Worm (Caenorhabditis elegans) whole organism, late embryonic: ENCODE measurements around the gene myrf-2.
A peak's percentile ranks its signal among the peaks of the same experiment; 100 is the strongest.

ENCODE experiments used
- F13H6.1 ChIP-seq: sonication (generic microtip); optimal IDR thresholded peaks from 2 replicates; lab custom pipeline; 2016; ENCODE audit warnings: missing genetic modification characterization, missing compliant biosample characterization
- K02D7.2 ChIP-seq: sonication (generic microtip); optimal IDR thresholded peaks from 2 replicates; lab custom pipeline; 2017; ENCODE audit warnings: mild to moderate bottlenecking, missing genetic modification characterization, missing compliant biosample characterization
- ceh-2 ChIP-seq: sonication (generic microtip); optimal IDR thresholded peaks from 2 replicates; lab custom pipeline; 2016; ENCODE audit warnings: missing genotype, missing genetic modification characterization, missing compliant biosample characterization
- ceh-31 ChIP-seq: sonication (generic microtip); optimal IDR thresholded peaks from 2 replicates; lab custom pipeline; 2016; ENCODE audit warnings: missing genetic modification characterization, missing compliant biosample characterization
- ceh-45 ChIP-seq: fragments of 200-800 bp; sonication (Bioruptor generic); IDR thresholded peaks from 2 replicates; pipeline ENCODE4 v1.3.6; 2022; ENCODE audit warnings: missing genetic modification reagents, missing genetic modification characterization, missing compliant biosample characterization
- che-1 ChIP-seq: sonication (generic microtip); optimal IDR thresholded peaks from 2 replicates; lab custom pipeline; 2016; ENCODE audit warnings: mild to moderate bottlenecking, missing genetic modification characterization, missing compliant biosample characterization
- elt-2 ChIP-seq: sonication (generic microtip); optimal IDR thresholded peaks from 2 replicates; lab custom pipeline; 2016; ENCODE audit warnings: missing genetic modification reagents, missing genetic modification characterization, missing compliant biosample characterization
- eyg-1 ChIP-seq: sonication (generic microtip); optimal IDR thresholded peaks from 2 replicates; lab custom pipeline; 2016; ENCODE audit warnings: missing genotype, missing genetic modification characterization, missing compliant biosample characterization
- fax-1 ChIP-seq: sonication (generic microtip); optimal IDR thresholded peaks from 2 replicates; lab custom pipeline; 2016; ENCODE audit warnings: missing genotype, missing genetic modification characterization, missing compliant biosample characterization
- fkh-6 ChIP-seq: sonication (generic microtip); optimal IDR thresholded peaks from 2 replicates; lab custom pipeline; 2016; ENCODE audit warnings: missing genetic modification characterization, missing compliant biosample characterization
- gmeb-2 ChIP-seq: sonication (generic microtip); optimal IDR thresholded peaks from 2 replicates; lab custom pipeline; 2016; ENCODE audit warnings: missing genetic modification characterization, inconsistent platforms, missing compliant biosample characterization
- hlh-6 ChIP-seq: sonication (generic microtip); optimal IDR thresholded peaks from 2 replicates; lab custom pipeline; 2016; ENCODE audit warnings: missing genotype, missing genetic modification characterization, missing compliant biosample characterization
- lin-11 ChIP-seq: fragments of 200-800 bp; sonication (Bioruptor generic); optimal IDR thresholded peaks from 2 replicates; lab custom pipeline; 2018; ENCODE audit warnings: mild to moderate bottlenecking, missing genetic modification characterization, missing compliant biosample characterization
- nhr-232 ChIP-seq: sonication (generic microtip); optimal IDR thresholded peaks from 2 replicates; lab custom pipeline; 2016; ENCODE audit warnings: missing genetic modification characterization, missing compliant biosample characterization
- npax-4 ChIP-seq: sonication (generic microtip); optimal IDR thresholded peaks from 2 replicates; lab custom pipeline; 2016; ENCODE audit warnings: missing genetic modification characterization, missing compliant biosample characterization
- odd-2 ChIP-seq: sonication (generic microtip); optimal IDR thresholded peaks from 2 replicates; lab custom pipeline; 2017; ENCODE audit warnings: antibody characterized with exemption, mild to moderate bottlenecking, missing genetic modification characterization, missing compliant biosample characterization
- pag-3 ChIP-seq: sonication (generic microtip); optimal IDR thresholded peaks from 2 replicates; lab custom pipeline; 2016; ENCODE audit warnings: missing compliant biosample characterization, missing genetic modification characterization, borderline replicate concordance
- pat-9 ChIP-seq: fragments of 200-800 bp; sonication (Bioruptor generic); optimal IDR thresholded peaks from 2 replicates; lab custom pipeline; 2018; ENCODE audit warnings: mild to moderate bottlenecking, missing genetic modification characterization, moderate library complexity, missing compliant biosample characterization
- pha-2 ChIP-seq: sonication (generic microtip); optimal IDR thresholded peaks from 2 replicates; lab custom pipeline; 2017; ENCODE audit warnings: mild to moderate bottlenecking, missing genetic modification characterization, missing compliant biosample characterization
- sdc-2 ChIP-seq: sonication (generic microtip); optimal IDR thresholded peaks from 2 replicates; lab custom pipeline; 2016; ENCODE audit warnings: missing genotype, missing genetic modification characterization, missing compliant biosample characterization
- sox-4 ChIP-seq: sonication (generic microtip); optimal IDR thresholded peaks from 2 replicates; lab custom pipeline; 2017; ENCODE audit warnings: mild to moderate bottlenecking, missing genetic modification characterization, inconsistent platforms, missing compliant biosample characterization
- syd-9 ChIP-seq: sonication (generic microtip); optimal IDR thresholded peaks from 2 replicates; lab custom pipeline; 2016; ENCODE audit warnings: mild to moderate bottlenecking, missing genetic modification characterization, moderate library complexity, missing compliant biosample characterization
- tbx-2 ChIP-seq: sonication (generic microtip); optimal IDR thresholded peaks from 2 replicates; lab custom pipeline; 2016; ENCODE audit warnings: missing genetic modification characterization, missing compliant biosample characterization
- ttx-3 ChIP-seq: sonication (generic microtip); optimal IDR thresholded peaks from 2 replicates; lab custom pipeline; 2016; ENCODE audit warnings: missing genetic modification reagents, missing genetic modification characterization, missing compliant biosample characterization
- unc-3 ChIP-seq, 2 experiments: fragments of 200-800 bp in 1 of 2; sonication (Bioruptor generic) in 1 of 2; sonication (generic microtip) in 1 of 2; conservative IDR thresholded peaks in 1 of 2; optimal IDR thresholded peaks in 1 of 2; 2 replicates each; pipeline versions ENCODE4 v1.3.6 to Lab custom; 2016 to 2022; ENCODE audit warnings: missing compliant biosample characterization in 2 of 2, missing genetic modification characterization in 2 of 2, missing genetic modification reagents in 1 of 2
- unc-86 ChIP-seq: sonication (generic microtip); optimal IDR thresholded peaks from 2 replicates; lab custom pipeline; 2016; ENCODE audit warnings: missing genetic modification characterization, missing compliant biosample characterization

myrf-2 gene

ce11 chrX:10132546-10133032, 61.6 kb downstream of the myrf-2 start (continued):
- peak; percentile 65 for TF ChIP-seq pat-9
- peak; percentile 77 for TF ChIP-seq unc-3 (GFP tag; conservative IDR thresholded peaks at IDR 0.05; lab: Robert Waterston, UW)
- peak; percentile 21 for TF ChIP-seq unc-3 (tag; optimal IDR thresholded peaks at IDR 0.05; lab: Kevin White, UChicago)
- TF ChIP-seq pha-2 (tag; lab: Kevin White, UChicago): peak; percentile 70
- TF ChIP-seq eyg-1: peak; percentile 9
- peak; percentile 42 for TF ChIP-seq F13H6.1 (tag; lab: Kevin White, UChicago)
- TF ChIP-seq fax-1 (tag; lab: Kevin White, UChicago): peak; percentile 31
- peak; percentile 42 for TF ChIP-seq odd-2 (tag; lab: Kevin White, UChicago)
- peak; percentile 61 for TF ChIP-seq tbx-2 (tag; lab: Kevin White, UChicago)
- TF ChIP-seq npax-4 (tag; lab: Kevin White, UChicago): peak; percentile 7
- peak; percentile 77 for TF ChIP-seq che-1 (tag; lab: Kevin White, UChicago)
- peak; percentile 56 for TF ChIP-seq hlh-6 (tag; lab: Kevin White, UChicago)
- peak; percentile 24 for TF ChIP-seq pag-3
- TF ChIP-seq ttx-3 (tag; lab: Kevin White, UChicago): peak; percentile 77
- peak; percentile 78 for TF ChIP-seq elt-2 (tag; lab: Kevin White, UChicago)
- peak; percentile 56 for TF ChIP-seq ceh-2 (tag; lab: Kevin White, UChicago)
- peak; percentile 52 for TF ChIP-seq unc-86 (tag; lab: Kevin White, UChicago)
- TF ChIP-seq ceh-45 (GFP tag; lab: Robert Waterston, UW): 0 out of 2 replicates have a peak, but pooled peaks have one; percentile 27
- TF ChIP-seq sox-4 (tag; lab: Kevin White, UChicago): peak; percentile 71
- TF ChIP-seq fkh-6 (tag; lab: Kevin White, UChicago): peak; percentile 68
- peak; percentile 59 for TF ChIP-seq lin-11 (tag; lab: Kevin White, UChicago)
- TF ChIP-seq K02D7.2 (tag; lab: Kevin White, UChicago): peak; percentile 23
- TF ChIP-seq ceh-31 (tag; lab: Kevin White, UChicago): peak; percentile 57
- peak; percentile 67 for TF ChIP-seq nhr-232 (tag; lab: Kevin White, UChicago)
- peak; percentile 84 for TF ChIP-seq syd-9 (tag; lab: Kevin White, UChicago)
- peak; percentile 78 for TF ChIP-seq gmeb-2 (tag; lab: Kevin White, UChicago)
- peak; percentile 83 for TF ChIP-seq sdc-2 (tag; lab: Kevin White, UChicago)
- TF ChIP-seq, all 69 proteins: peak for 49; not testable (repeated sequence) for 20
